Fruit fly (Drosophila melanogaster): ENCODE measurements around the gene CG5262.

DNA sequence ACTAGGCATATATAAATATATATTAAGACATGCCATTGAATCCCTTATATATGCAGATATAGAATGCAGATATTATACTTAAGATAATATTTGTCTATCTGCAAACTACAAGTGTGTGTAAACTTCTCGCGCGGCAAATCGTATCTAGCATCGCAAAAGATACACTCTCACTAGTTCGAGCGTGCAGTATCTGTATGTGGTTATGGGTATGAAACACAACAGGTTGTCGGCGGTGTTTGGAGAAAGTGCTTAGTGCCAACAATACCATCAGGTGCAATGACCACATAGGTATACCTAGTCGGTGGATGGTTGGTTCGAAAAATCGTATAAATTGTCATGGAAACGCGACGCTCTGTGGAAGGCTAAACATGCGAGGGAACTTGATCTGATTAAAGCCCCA lies 25.8 kb downstream of the CG5262 start:
- TF ChIP-seq Lpt (GFP tag; optimal IDR thresholded peaks at IDR 0.05), result no peak
- no peak for TF ChIP-seq CG32006 (GFP tag; optimal IDR thresholded peaks at IDR 0.05)
- no peak for TF ChIP-seq Met (GFP tag; optimal IDR thresholded peaks at IDR 0.05)
- TF ChIP-seq Sox15 (GFP tag; optimal IDR thresholded peaks at IDR 0.05), result no peak
- no peak for TF ChIP-seq CG10669 (GFP tag; optimal IDR thresholded peaks at IDR 0.05)
- no peak for TF ChIP-seq fd59A (GFP tag; optimal IDR thresholded peaks at IDR 0.05)

All from whole organism, prepupa.